Fruit fly (Drosophila melanogaster): Measurements from ENCODE around the gene Tep4.

The Tep4 gene

DNA sequence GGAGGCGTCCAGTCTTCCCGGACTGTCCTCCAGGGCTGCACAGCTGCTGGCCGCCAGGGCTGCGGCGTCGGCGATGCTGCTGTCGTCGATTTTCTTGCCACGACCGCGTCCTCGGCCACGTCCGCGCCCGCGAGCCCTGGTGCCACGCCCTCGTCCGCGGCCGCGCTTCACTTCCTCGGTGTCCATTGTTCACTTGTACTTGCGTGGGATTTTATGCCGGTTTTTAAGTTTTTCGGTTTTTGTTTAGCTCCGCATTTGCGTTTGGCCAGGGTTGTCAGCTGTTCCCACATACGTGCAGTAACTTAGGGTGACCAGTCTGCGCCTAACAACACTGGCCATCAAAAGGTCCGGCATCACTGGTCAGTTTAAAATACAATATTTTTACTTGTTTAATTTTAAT, 33.9 kb downstream of the Tep4 start, which contains the start of gene Hakai:
Gene Hakai (minus strand): TSS at position 290 of the 400 bp plus-strand sequence.
- TF ChIP-seq psq (optimal IDR thresholded peaks at IDR 0.05) (no peak), usp (GFP tag; optimal IDR thresholded peaks at IDR 0.05) (no peak), EcR (GFP tag; optimal IDR thresholded peaks at IDR 0.05) (no peak), CG8478 (optimal IDR thresholded peaks at IDR 0.05) (no peak), pan (optimal IDR thresholded peaks at IDR 0.05) (no peak), Dll (optimal IDR thresholded peaks at IDR 0.05) (no peak)

DNA sequence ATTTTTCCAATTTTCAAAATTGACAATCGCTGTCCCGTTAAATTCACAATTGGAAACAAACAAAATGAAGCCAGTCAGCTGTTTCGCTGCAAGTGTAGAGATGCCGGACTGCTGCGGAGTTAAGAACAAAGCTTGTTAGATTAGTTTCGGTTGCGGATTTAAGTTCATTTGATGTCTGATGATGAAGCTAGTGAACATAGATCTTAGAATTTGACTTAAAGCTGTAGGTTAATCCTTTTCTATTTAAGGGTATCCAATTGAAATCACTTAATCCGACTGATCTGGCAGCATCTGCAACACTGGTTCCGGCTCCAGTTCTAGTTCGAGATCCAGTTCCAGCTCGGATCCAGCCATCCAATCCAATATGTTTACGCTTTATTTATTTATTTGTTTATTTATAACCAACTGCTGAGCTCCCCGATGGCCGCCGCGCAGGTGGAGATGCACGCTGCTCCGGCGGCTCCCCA, 35.7 kb downstream of the Tep4 start, which contains the start of the genes PCNA2 and CG10366:
Gene PCNA2 (minus strand): TSS at position 65 of the 467 bp plus-strand sequence.
Gene CG10366 (plus strand): TSS at position 310 of the 467 bp plus-strand sequence.
- TF ChIP-seq EcR (GFP tag; optimal IDR thresholded peaks at IDR 0.05) (no peak), pan (optimal IDR thresholded peaks at IDR 0.05) (no peak), psq (optimal IDR thresholded peaks at IDR 0.05) (no peak), usp (GFP tag; optimal IDR thresholded peaks at IDR 0.05) (no peak), Dll (optimal IDR thresholded peaks at IDR 0.05) (no peak), CG8478 (optimal IDR thresholded peaks at IDR 0.05) (no peak)

DNA sequence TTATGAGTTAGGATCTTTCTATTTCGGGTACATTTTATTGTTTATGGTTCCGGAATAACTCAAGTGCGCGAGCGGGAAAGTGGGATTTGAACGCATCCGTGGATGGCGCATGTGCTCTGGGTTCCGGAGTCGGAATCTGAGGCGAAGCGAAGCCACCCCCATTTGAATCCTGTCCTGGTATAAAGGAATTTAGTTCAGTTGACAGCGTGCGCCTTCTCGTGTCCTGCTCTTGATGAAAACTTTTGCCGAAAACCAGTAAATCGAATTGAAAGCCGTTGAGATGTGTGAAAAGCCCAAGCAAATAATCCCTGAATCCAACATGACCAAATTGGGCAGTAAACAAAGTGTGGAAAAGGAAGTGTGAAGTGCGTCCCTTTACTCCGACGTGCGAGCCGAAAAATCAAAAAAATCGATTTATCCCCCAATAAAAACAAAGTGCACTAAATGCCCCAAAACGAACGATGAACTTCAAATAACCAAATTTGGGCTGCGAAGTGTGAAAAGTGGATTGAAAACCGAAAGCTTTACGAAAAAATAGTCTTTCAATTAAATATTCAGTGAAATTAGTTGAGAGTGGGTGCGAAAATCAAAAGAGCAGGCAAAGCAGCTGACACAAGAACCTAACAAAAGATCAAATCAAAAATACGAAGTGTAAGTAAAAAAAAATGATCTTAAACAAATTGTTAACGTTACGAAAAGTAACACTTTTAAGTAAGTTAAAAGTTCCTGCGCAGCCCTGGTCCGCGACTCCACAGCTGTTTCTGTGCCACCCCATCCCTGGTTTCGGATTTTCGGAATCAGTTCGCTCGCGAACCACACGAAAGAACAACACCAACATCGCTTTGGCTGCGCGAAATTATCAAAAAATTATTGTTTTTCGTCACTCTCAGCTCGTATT, 38.4 kb downstream of the Tep4 start, which contains the start of gene Lar:
Gene Lar (plus strand): TSS at position 188 of the 898 bp plus-strand sequence.
- TF ChIP-seq psq (optimal IDR thresholded peaks at IDR 0.05) = no peak
- TF ChIP-seq pan (optimal IDR thresholded peaks at IDR 0.05) = no peak
- no peak for TF ChIP-seq usp (GFP tag; optimal IDR thresholded peaks at IDR 0.05)
- TF ChIP-seq Dll (optimal IDR thresholded peaks at IDR 0.05) = no peak
- TF ChIP-seq CG8478 (optimal IDR thresholded peaks at IDR 0.05) = no peak
- no peak for TF ChIP-seq EcR (GFP tag; optimal IDR thresholded peaks at IDR 0.05)

DNA sequence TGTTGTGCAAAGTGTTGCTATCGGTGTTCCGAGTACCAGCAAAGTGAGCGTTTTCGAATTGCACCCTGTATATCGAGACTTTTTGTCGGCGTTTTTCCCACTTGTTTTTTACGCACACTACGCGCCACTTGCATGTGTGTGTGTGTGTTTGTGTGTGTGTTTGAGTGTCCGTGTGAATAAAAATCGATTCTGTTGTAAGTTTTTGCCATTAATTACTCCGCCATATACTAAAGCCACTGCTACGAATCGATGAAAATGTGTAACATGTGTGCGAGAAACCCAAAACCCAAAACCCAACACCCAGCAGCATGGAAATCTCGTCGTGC, 39.0 kb downstream of the Tep4 start:
- TF ChIP-seq EcR (GFP tag; optimal IDR thresholded peaks at IDR 0.05) (no peak), Dll (optimal IDR thresholded peaks at IDR 0.05) (no peak), usp (GFP tag; optimal IDR thresholded peaks at IDR 0.05) (no peak), CG8478 (optimal IDR thresholded peaks at IDR 0.05) (no peak), pan (optimal IDR thresholded peaks at IDR 0.05) (no peak), psq (optimal IDR thresholded peaks at IDR 0.05) (no peak)

DNA sequence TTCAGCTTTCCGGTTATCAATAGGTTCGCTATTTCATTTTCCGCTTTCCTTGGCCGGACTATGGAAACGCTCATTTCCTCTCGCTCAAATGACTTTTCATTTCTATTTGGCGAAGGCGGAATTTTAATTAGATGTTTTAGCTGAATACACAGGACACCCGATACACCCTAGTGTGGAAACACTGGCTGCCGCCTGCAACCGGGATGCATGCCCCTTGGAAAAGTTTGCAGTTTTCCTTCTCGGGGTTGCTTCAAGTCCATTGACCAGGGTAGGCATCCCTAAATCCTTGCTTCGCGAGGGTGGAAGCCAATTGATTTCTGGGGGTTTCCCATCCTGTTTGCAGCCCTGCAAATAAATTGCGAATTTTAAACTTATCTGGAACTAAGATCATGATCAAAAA, 40.6 kb downstream of the Tep4 start:
- TF ChIP-seq psq (optimal IDR thresholded peaks at IDR 0.05) (no peak), pan (optimal IDR thresholded peaks at IDR 0.05) (no peak)

DNA sequence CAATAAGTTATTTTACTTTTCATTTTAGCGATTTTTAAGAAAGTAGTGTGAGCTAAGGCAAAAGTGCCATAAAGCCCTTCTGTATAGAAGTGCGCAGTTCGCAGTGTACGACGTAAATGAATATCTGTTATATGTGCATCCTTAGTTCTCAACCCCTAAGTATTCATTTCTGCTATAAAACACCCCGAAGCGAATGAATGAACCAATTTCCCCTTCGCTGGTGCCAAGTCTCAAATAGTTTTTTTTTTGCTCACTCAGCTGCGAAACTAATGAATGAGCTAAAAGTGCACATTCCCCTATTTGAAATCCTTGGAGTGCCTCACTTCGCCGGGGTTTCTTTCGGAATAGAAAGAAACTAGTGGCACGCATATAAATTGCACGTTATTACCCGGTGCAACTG, 42.3 kb downstream of the Tep4 start:
- TF ChIP-seq psq (optimal IDR thresholded peaks at IDR 0.05) (no peak), pan (optimal IDR thresholded peaks at IDR 0.05) (no peak), EcR (GFP tag; optimal IDR thresholded peaks at IDR 0.05) (no peak), CG8478 (optimal IDR thresholded peaks at IDR 0.05) (no peak), Dll (optimal IDR thresholded peaks at IDR 0.05) (no peak), usp (GFP tag; optimal IDR thresholded peaks at IDR 0.05) (no peak)

DNA sequence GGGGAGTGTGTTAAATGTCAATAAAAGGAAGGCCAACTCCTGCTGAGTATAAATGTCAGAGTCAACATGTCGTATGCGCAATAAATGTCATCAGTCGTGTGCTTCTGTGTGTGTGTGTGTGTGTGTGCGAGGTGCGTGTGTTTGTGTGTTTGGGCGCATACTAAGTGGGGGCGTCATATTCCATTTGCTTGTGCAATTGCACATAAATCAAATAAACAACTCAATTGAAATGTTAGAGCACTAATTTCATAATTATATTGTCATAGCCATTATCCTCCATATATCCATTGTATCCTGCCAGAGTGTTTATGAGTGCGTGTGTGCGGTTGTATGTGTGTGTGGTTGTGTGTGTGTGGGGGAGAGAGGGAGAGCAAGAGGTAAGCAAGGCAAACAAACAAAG, 45.8 kb downstream of the Tep4 start:
- no peak for TF ChIP-seq EcR (GFP tag; optimal IDR thresholded peaks at IDR 0.05)
- TF ChIP-seq usp (GFP tag; optimal IDR thresholded peaks at IDR 0.05) = no peak

DNA sequence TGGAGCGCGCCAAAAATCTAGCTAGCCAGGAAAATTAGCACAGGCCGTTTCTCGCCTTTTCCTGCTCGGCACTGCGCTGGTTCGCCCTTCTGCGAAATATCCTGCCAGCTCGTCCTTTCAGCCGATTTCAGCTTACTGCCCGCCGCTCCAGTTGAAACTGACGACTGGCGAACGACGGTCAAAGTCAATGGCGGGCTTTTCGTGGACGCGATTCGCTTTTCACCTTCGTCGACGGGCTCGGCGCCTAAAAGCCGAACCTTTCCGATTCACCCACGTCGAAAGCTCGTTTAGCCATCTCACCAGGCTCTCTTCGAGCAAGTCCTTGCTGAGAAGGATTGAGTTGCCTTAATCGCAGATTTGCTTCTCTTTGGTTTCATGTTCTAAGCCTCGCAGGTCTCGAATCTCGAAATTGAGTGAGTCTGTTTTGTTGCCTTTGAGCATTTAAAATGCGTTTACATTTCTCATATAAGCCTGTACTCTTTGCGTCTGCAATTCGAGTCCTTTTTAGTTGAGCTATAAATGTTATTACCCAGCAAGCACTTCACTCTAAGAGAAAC, 57.1 kb downstream of the Tep4 start:
- TF ChIP-seq EcR (GFP tag; optimal IDR thresholded peaks at IDR 0.05) (no peak), CG8478 (optimal IDR thresholded peaks at IDR 0.05) (no peak), pan (optimal IDR thresholded peaks at IDR 0.05) (no peak), Dll (optimal IDR thresholded peaks at IDR 0.05) (no peak), usp (GFP tag; optimal IDR thresholded peaks at IDR 0.05) (no peak), psq (optimal IDR thresholded peaks at IDR 0.05) (no peak)

All from whole organism.